Fruit fly (Drosophila melanogaster) whole organism, pupa: ENCODE measurements around the gene RpL36.

Experiments used
- CG12605 ChIP-seq: fragments of 200-800 bp; sonication (Bioruptor generic); IDR thresholded peaks from 2 replicates; pipeline ENCODE4 v1.3.6; 2022; ENCODE audit warnings: missing biosample characterization, missing genetic modification characterization
- CG13204 ChIP-seq: fragments of 200-800 bp; sonication (Bioruptor generic); optimal IDR thresholded peaks from 2 replicates; lab custom pipeline; 2018; ENCODE audit warnings: missing biosample characterization, mild to moderate bottlenecking, missing genetic modification characterization, moderate library complexity
- CG14655 ChIP-seq: fragments of 200-800 bp; sonication (Bioruptor generic); optimal IDR thresholded peaks from 3 replicates; lab custom pipeline; 2017; ENCODE audit warnings: mild to moderate bottlenecking, missing biosample characterization, missing genetic modification reagents, missing genetic modification characterization
- CG15710 ChIP-seq: fragments of 200-800 bp; sonication (Bioruptor generic); optimal IDR thresholded peaks from 2 replicates; lab custom pipeline; 2018; ENCODE audit warnings: missing biosample characterization, mild to moderate bottlenecking, missing genetic modification characterization, moderate library complexity
- CG32121 ChIP-seq: fragments of 200-800 bp; sonication (Bioruptor generic); IDR thresholded peaks from 2 replicates; pipeline ENCODE4 v1.3.6; 2022; ENCODE audit warnings: missing biosample characterization, missing genetic modification characterization
- CG8301 ChIP-seq: fragments of 200-800 bp; sonication (Bioruptor generic); optimal IDR thresholded peaks from 2 replicates; lab custom pipeline; 2018; ENCODE audit warnings: missing biosample characterization, mild to moderate bottlenecking, missing genetic modification characterization
- CG9948 ChIP-seq: fragments of 200-800 bp; sonication (Bioruptor generic); optimal IDR thresholded peaks from 2 replicates; lab custom pipeline; 2018; ENCODE audit warnings: missing biosample characterization, mild to moderate bottlenecking, missing genetic modification characterization, moderate library complexity
- D1 ChIP-seq: fragments of 200-800 bp; sonication (Bioruptor generic); optimal IDR thresholded peaks from 2 replicates; lab custom pipeline; 2018; ENCODE audit warnings: missing biosample characterization, mild to moderate bottlenecking, missing genetic modification characterization, moderate library complexity
- EcR ChIP-seq: fragments of 200-800 bp; sonication (Bioruptor generic); optimal IDR thresholded peaks from 3 replicates; lab custom pipeline; 2019; ENCODE audit warnings: missing biosample characterization, missing genetic modification characterization, mild to moderate bottlenecking, moderate library complexity, missing genetic modification reagents
- Ets98B ChIP-seq: fragments of 200-800 bp; sonication (Bioruptor generic); IDR thresholded peaks from 2 replicates; pipeline ENCODE4 v1.3.6; 2022; ENCODE audit warnings: missing biosample characterization, missing genetic modification characterization
- Pif1A ChIP-seq: fragments of 200-800 bp; sonication (Bioruptor generic); optimal IDR thresholded peaks from 3 replicates; lab custom pipeline; 2016; ENCODE audit warnings: missing biosample characterization, missing genetic modification characterization
- Snoo ChIP-seq: fragments of 200-800 bp; sonication (Bioruptor generic); optimal IDR thresholded peaks from 3 replicates; lab custom pipeline; 2017; ENCODE audit warnings: missing biosample characterization, mild to moderate bottlenecking, missing genetic modification characterization, inconsistent platforms
- fd96Ca ChIP-seq: fragments of 200-800 bp; sonication (Bioruptor generic); IDR thresholded peaks from 3 replicates; pipeline ENCODE4 v1.3.6; 2022; ENCODE audit warnings: missing biosample characterization, missing genetic modification characterization
- rn ChIP-seq: fragments of 200-800 bp; sonication (Bioruptor generic); IDR thresholded peaks from 2 replicates; pipeline ENCODE4 v1.3.6; 2022; ENCODE audit warnings: missing biosample characterization, missing genetic modification characterization

dm6 chrX:623357-623756 lies 5.9 kb downstream of the RpL36 start, which contains the start of gene CG13369:
- TF ChIP-seq CG32121 (GFP tag; lab: Robert Waterston, UW) (no peak), rn (GFP tag; lab: Robert Waterston, UW) (no peak), fd96Ca (GFP tag; lab: Robert Waterston, UW) (no peak), CG15710 (tag; lab: Kevin White, UChicago) (no peak), CG9948 (tag; lab: Kevin White, UChicago) (no peak), D1 (tag; lab: Kevin White, UChicago) (no peak), CG13204 (GFP tag; lab: Kevin White, UChicago) (no peak), Ets98B (GFP tag; lab: Robert Waterston, UW) (no peak), EcR (no peak), CG12605 (no peak), CG8301 (tag; lab: Kevin White, UChicago) (no peak), Pif1A (GFP tag; lab: Kevin White, UChicago) (no peak), Snoo (tag; lab: Kevin White, UChicago) (no peak), CG14655 (GFP tag; lab: Kevin White, UChicago) (no peak)
